Worm (Caenorhabditis elegans) whole organism, midembryonic: ENCODE results near the gene T25D1.3.

Source experiments
- flt-1 ChIP-seq: fragments of 200-800 bp; sonication (Bioruptor generic); IDR thresholded peaks from 2 replicates; pipeline ENCODE4 v1.3.6; 2022; ENCODE audit warnings: missing genetic modification characterization, missing compliant biosample characterization
- tab-1 ChIP-seq: fragments of 200-800 bp; sonication (Bioruptor generic); IDR thresholded peaks from 2 replicates; pipeline ENCODE4 v1.3.6; 2022; ENCODE audit warnings: missing genetic modification characterization, missing compliant biosample characterization
- ztf-23 ChIP-seq: fragments of 200-800 bp; sonication (Bioruptor generic); IDR thresholded peaks from 2 replicates; pipeline ENCODE4 v1.3.6; 2022; ENCODE audit warnings: missing genetic modification reagents, missing genetic modification characterization, missing compliant biosample characterization

ce11 chrX:16529937-16530336 is 24.5 kb downstream of the T25D1.3 start:
- TF ChIP-seq tab-1 (GFP tag; lab: Robert Waterston, UW) = no peak
- no peak for TF ChIP-seq ztf-23 (GFP tag; lab: Robert Waterston, UW)
- TF ChIP-seq flt-1 = no peak
